Worm (Caenorhabditis elegans) whole organism, L4 larva: ENCODE data around the gene nhr-227.

Source experiments
- F10B5.3 ChIP-seq: sonication (generic microtip); optimal IDR thresholded peaks from 2 replicates; lab custom pipeline; 2016; ENCODE audit warnings: mild to moderate bottlenecking, missing genetic modification characterization, missing compliant biosample characterization
- F26F4.8 ChIP-seq: fragments of 200-800 bp; sonication (Bioruptor generic); conservative IDR thresholded peaks from 2 replicates; pipeline ENCODE4 v1.3.6; 2022; ENCODE audit warnings: missing genetic modification characterization, missing compliant biosample characterization
- F49E8.2 ChIP-seq: sonication (generic microtip); optimal IDR thresholded peaks from 2 replicates; lab custom pipeline; 2016; ENCODE audit warnings: missing compliant biosample characterization, mild to moderate bottlenecking, missing genetic modification characterization, borderline replicate concordance
- Y5F2A.4 ChIP-seq: fragments of 200-800 bp; sonication (Bioruptor generic); optimal IDR thresholded peaks from 2 replicates; lab custom pipeline; 2018; ENCODE audit warnings: mild to moderate bottlenecking, missing genetic modification characterization, missing compliant biosample characterization
- aha-1 ChIP-seq: fragments of 150-350 bp; peaks from one replicate; lab custom pipeline; 2014; ENCODE audit warnings: missing biosample characterization, missing genetic modification characterization
- arid-1 ChIP-seq: fragments of 200-800 bp; sonication (Bioruptor generic); conservative IDR thresholded peaks from 2 replicates; pipeline ENCODE4 v1.3.6; 2022; ENCODE audit warnings: missing genetic modification reagents, missing genetic modification characterization, missing compliant biosample characterization
- attf-4 ChIP-seq: sonication (generic microtip); optimal IDR thresholded peaks from 3 replicates; lab custom pipeline; 2017; ENCODE audit warnings: missing biosample characterization, missing genetic modification characterization
- ceh-28 ChIP-seq: fragments of 150-350 bp; optimal IDR thresholded peaks from 2 replicates; lab custom pipeline; 2014; ENCODE audit warnings: missing biosample characterization, missing genetic modification reagents, missing genetic modification characterization
- ceh-62 ChIP-seq: sonication (generic microtip); optimal IDR thresholded peaks from 2 replicates; lab custom pipeline; 2017; ENCODE audit warnings: missing biosample characterization, missing genetic modification characterization
- ces-1 ChIP-seq: fragments of 150-350 bp; sonication (generic microtip); optimal IDR thresholded peaks from 4 replicates; lab custom pipeline; 2014; ENCODE audit warnings: missing biosample characterization, missing genetic modification reagents, missing genetic modification characterization
- cey-2 ChIP-seq: sonication (generic microtip); optimal IDR thresholded peaks from 3 replicates; lab custom pipeline; 2017; ENCODE audit warnings: missing genetic modification characterization, mild to moderate bottlenecking, missing compliant biosample characterization, antibody characterized with exemption, borderline replicate concordance; ENCODE audit not compliant: insufficient read depth
- daf-12 ChIP-seq: fragments of 150-350 bp; optimal IDR thresholded peaks from 2 replicates; lab custom pipeline; 2014; ENCODE audit warnings: missing biosample characterization, missing genetic modification reagents, missing genetic modification characterization
- daf-16 ChIP-seq, 3 experiments: sonication (generic microtip); optimal IDR thresholded peaks; 2 replicates each; lab custom pipeline; 2016 to 2017; ENCODE audit warnings: missing genetic modification characterization in 3 of 3, missing genetic modification reagents in 3 of 3, mild to moderate bottlenecking in 2 of 3, missing compliant biosample characterization in 2 of 3, missing biosample characterization in 1 of 3, moderate library complexity in 1 of 3
- daf-8 ChIP-seq: fragments of 200-800 bp; sonication (Bioruptor generic); IDR thresholded peaks from 2 replicates; pipeline ENCODE4 v1.3.6; 2022; ENCODE audit warnings: missing genetic modification characterization, missing compliant biosample characterization
- dmd-8 ChIP-seq: fragments of 200-800 bp; sonication (Bioruptor generic); IDR thresholded peaks from 2 replicates; pipeline ENCODE4 v1.3.6; 2022; ENCODE audit warnings: missing genetic modification characterization, missing compliant biosample characterization
- dmd-9 ChIP-seq: fragments of 200-800 bp; sonication (Bioruptor generic); IDR thresholded peaks from 2 replicates; pipeline ENCODE4 v1.3.6; 2022; ENCODE audit warnings: missing genetic modification reagents, missing genetic modification characterization, missing compliant biosample characterization
- dpl-1 ChIP-seq: fragments of 150-350 bp; optimal IDR thresholded peaks from 2 replicates; lab custom pipeline; 2014; ENCODE audit warnings: missing biosample characterization, missing genetic modification reagents, missing genetic modification characterization
- dve-1 ChIP-seq: sonication (generic microtip); optimal IDR thresholded peaks from 2 replicates; lab custom pipeline; 2017; ENCODE audit warnings: antibody characterized with exemption, mild to moderate bottlenecking, missing genetic modification characterization, missing compliant biosample characterization; ENCODE audit not compliant: insufficient read depth
- egl-27 ChIP-seq: sonication (generic microtip); optimal IDR thresholded peaks from 3 replicates; lab custom pipeline; 2017; ENCODE audit warnings: missing biosample characterization, missing genetic modification reagents, missing genetic modification characterization
- egl-43 ChIP-seq: fragments of 200-800 bp; sonication (Bioruptor generic); IDR thresholded peaks from 2 replicates; pipeline ENCODE4 v1.3.6; 2022; ENCODE audit warnings: missing genetic modification reagents, missing genetic modification characterization, missing compliant biosample characterization
- lin-38 ChIP-seq: fragments of 200-800 bp; sonication (Bioruptor generic); IDR thresholded peaks from 2 replicates; pipeline ENCODE4 v1.3.6; 2022; ENCODE audit warnings: missing genetic modification reagents, missing genetic modification characterization, missing compliant biosample characterization
- lin-39 ChIP-seq: fragments of 150-350 bp; optimal IDR thresholded peaks from 2 replicates; lab custom pipeline; 2014; ENCODE audit warnings: missing biosample characterization, missing genetic modification reagents, missing genetic modification characterization
- mdl-1 ChIP-seq, 2 experiments: fragments of 150-350 bp in 1 of 2; sonication (generic microtip) in 1 of 2; optimal IDR thresholded peaks; 2 replicates each; lab custom pipeline; 2014 to 2017; ENCODE audit warnings: missing biosample characterization in 2 of 2, missing genetic modification characterization in 2 of 2
- mep-1 ChIP-seq: fragments of 150-350 bp; sonication (generic microtip); optimal IDR thresholded peaks from 3 replicates; lab custom pipeline; 2014; ENCODE audit warnings: missing biosample characterization, missing genetic modification characterization
- mxl-2 ChIP-seq: fragments of 200-800 bp; sonication (Bioruptor generic); conservative IDR thresholded peaks from 2 replicates; pipeline ENCODE4 v1.3.6; 2022; ENCODE audit warnings: missing genetic modification reagents, missing genetic modification characterization, missing compliant biosample characterization
- nhr-102 ChIP-seq: sonication (generic microtip); optimal IDR thresholded peaks from 2 replicates; lab custom pipeline; 2016; ENCODE audit warnings: mild to moderate bottlenecking, missing genetic modification characterization, moderate library complexity, missing compliant biosample characterization
- nhr-11 ChIP-seq: fragments of 150-350 bp; optimal IDR thresholded peaks from 2 replicates; lab custom pipeline; 2014; ENCODE audit warnings: missing biosample characterization, missing genetic modification characterization
- nhr-25 ChIP-seq: sonication (generic microtip); optimal IDR thresholded peaks from 2 replicates; lab custom pipeline; 2017; ENCODE audit warnings: missing genetic modification characterization, mild to moderate bottlenecking, missing compliant biosample characterization, antibody characterized with exemption, moderate library complexity, borderline replicate concordance; ENCODE audit not compliant: insufficient read depth
- nhr-48 ChIP-seq: sonication (generic microtip); optimal IDR thresholded peaks from 2 replicates; lab custom pipeline; 2016; ENCODE audit warnings: mild to moderate bottlenecking, missing genetic modification characterization, missing compliant biosample characterization
- nhr-77 ChIP-seq: fragments of 150-350 bp; optimal IDR thresholded peaks from 2 replicates; lab custom pipeline; 2014; ENCODE audit warnings: missing biosample characterization, missing genetic modification characterization
- php-3 ChIP-seq: fragments of 200-800 bp; sonication (Bioruptor generic); IDR thresholded peaks from 2 replicates; pipeline ENCODE4 v1.3.6; 2022; ENCODE audit warnings: missing genetic modification reagents, missing genetic modification characterization, missing compliant biosample characterization
- pqm-1 ChIP-seq: sonication (generic microtip); optimal IDR thresholded peaks from 2 replicates; lab custom pipeline; 2017; ENCODE audit warnings: missing biosample characterization, missing genetic modification characterization
- saeg-2 ChIP-seq: fragments of 200-800 bp; sonication (Bioruptor generic); IDR thresholded peaks from 2 replicates; pipeline ENCODE4 v1.3.6; 2022; ENCODE audit warnings: missing genetic modification reagents, missing genetic modification characterization, missing compliant biosample characterization
- snpc-1.2 ChIP-seq: fragments of 200-800 bp; sonication (Bioruptor generic); IDR thresholded peaks from 2 replicates; pipeline ENCODE4 v1.3.6; 2022; ENCODE audit warnings: missing genetic modification reagents, missing genetic modification characterization, missing compliant biosample characterization
- tra-1 ChIP-seq: fragments of 200-800 bp; sonication (Bioruptor generic); IDR thresholded peaks from 2 replicates; pipeline ENCODE4 v1.3.6; 2022; ENCODE audit warnings: missing genetic modification reagents, missing genetic modification characterization, missing compliant biosample characterization
- unc-130 ChIP-seq: sonication (generic microtip); optimal IDR thresholded peaks from 2 replicates; lab custom pipeline; 2016; ENCODE audit warnings: missing genetic modification reagents, missing genetic modification characterization, missing compliant biosample characterization
- zag-1 ChIP-seq: fragments of 150-350 bp; optimal IDR thresholded peaks from 2 replicates; lab custom pipeline; 2014; ENCODE audit warnings: missing biosample characterization, missing genetic modification characterization
- zip-11 ChIP-seq: fragments of 200-800 bp; sonication (Bioruptor generic); IDR thresholded peaks from 2 replicates; pipeline ENCODE4 v1.3.6; 2022; ENCODE audit warnings: missing genetic modification characterization, missing compliant biosample characterization
- zip-2 ChIP-seq: fragments of 150-350 bp; optimal IDR thresholded peaks from 2 replicates; lab custom pipeline; 2014; ENCODE audit warnings: missing biosample characterization, missing genetic modification characterization
- ztf-11 ChIP-seq: fragments of 150-350 bp; optimal IDR thresholded peaks from 2 replicates; lab custom pipeline; 2014; ENCODE audit warnings: missing biosample characterization, missing genetic modification characterization

nhr-227 gene

ce11 chrV:2324260-2324659, 39.0 kb downstream of the nhr-227 start (continued):
- TF ChIP-seq F26F4.8 (GFP tag; lab: Robert Waterston, UW) (no peak), daf-8 (GFP tag; lab: Robert Waterston, UW) (no peak), saeg-2 (GFP tag; lab: Robert Waterston, UW) (no peak), nhr-48 (tag; lab: Kevin White, UChicago) (no peak), php-3 (GFP tag; lab: Robert Waterston, UW) (peak; percentile 87), nhr-102 (peak; percentile 57), unc-130 (GFP tag; lab: Kevin White, UChicago) (no peak), nhr-11 (tag; lab: Kevin White, UChicago) (no peak), arid-1 (no peak), dve-1 (tag; lab: Kevin White, UChicago) (peak; percentile 88), tra-1 (peak; percentile 38; the same call in 1 of the 2 replicates), F49E8.2 (tag; lab: Kevin White, UChicago) (no peak), ztf-11 (tag; lab: Kevin White, UChicago) (no peak), ceh-28 (tag; lab: Kevin White, UChicago) (no peak), nhr-77 (tag; lab: Kevin White, UChicago) (peak; percentile 91), attf-4 (tag; lab: Kevin White, UChicago) (no peak), dmd-9 (GFP tag; lab: Robert Waterston, UW) (no peak), Y5F2A.4 (GFP tag; lab: Kevin White, UChicago) (no peak)
- TF ChIP-seq, all 104 proteins: peak for 13

- TF ChIP-seq ceh-62 (tag; lab: Kevin White, UChicago) (no peak), attf-4 (tag; lab: Kevin White, UChicago) (no peak), daf-8 (GFP tag; lab: Robert Waterston, UW) (no peak), zag-1 (tag; lab: Kevin White, UChicago) (no peak), snpc-1.2 (GFP tag; lab: Robert Waterston, UW) (no peak), F10B5.3 (tag; lab: Kevin White, UChicago) (no peak), daf-16 (GFP tag; optimal IDR thresholded peaks at IDR 0.05; lab: Kevin White, UChicago) (no peak), daf-16 (tag; optimal IDR thresholded peaks at IDR 0.05; lab: Kevin White, UChicago) (peak; percentile 61), zip-11 (GFP tag; lab: Robert Waterston, UW) (no peak), lin-38 (GFP tag; lab: Robert Waterston, UW) (no peak), dmd-8 (GFP tag; lab: Robert Waterston, UW) (no peak), dve-1 (tag; lab: Kevin White, UChicago) (peak; percentile 10), pqm-1 (tag; lab: Kevin White, UChicago) (no peak)
These were observed 39.8 kb downstream of the nhr-227 start, which contains the start of gene pud-3 for ce11 chrV:2325052-2325451. pud-3 (minus strand) TSS chrV:2325152.

- TF ChIP-seq unc-130 (GFP tag; lab: Kevin White, UChicago) (no peak), ceh-28 (tag; lab: Kevin White, UChicago) (no peak), mep-1 (tag; lab: Kevin White, UChicago) (no peak), nhr-25 (tag; lab: Kevin White, UChicago) (no peak), ces-1 (GFP tag; lab: Kevin White, UChicago) (no peak), mxl-2 (GFP tag; lab: Robert Waterston, UW) (no peak), ztf-11 (tag; lab: Kevin White, UChicago) (no peak), egl-43 (GFP tag; lab: Robert Waterston, UW) (no peak), zip-2 (tag; lab: Kevin White, UChicago) (no peak), daf-12 (no peak), cey-2 (tag; lab: Kevin White, UChicago) (no peak), aha-1 (tag; lab: Kevin White, UChicago) (no peak), egl-27 (no peak), mdl-1 (tag; optimal IDR thresholded peaks at IDR 0.05; lab: Kevin White, UChicago) (no peak), dpl-1 (GFP tag; lab: Kevin White, UChicago) (no peak), zag-1 (tag; lab: Kevin White, UChicago) (no peak), lin-39 (no peak), daf-8 (GFP tag; lab: Robert Waterston, UW) (no peak), snpc-1.2 (GFP tag; lab: Robert Waterston, UW) (no peak)
These were observed 41.1 kb downstream of the nhr-227 start, which contains the start of gene pud-4 for ce11 chrV:2326378-2326777. pud-4 (plus strand) TSS chrV:2326678.
